Fruit fly (Drosophila melanogaster): ENCODE measurements around the gene CG2926.
A peak's percentile ranks its signal among the peaks of the same experiment; 100 is the strongest.

The CG2926 gene

DNA sequence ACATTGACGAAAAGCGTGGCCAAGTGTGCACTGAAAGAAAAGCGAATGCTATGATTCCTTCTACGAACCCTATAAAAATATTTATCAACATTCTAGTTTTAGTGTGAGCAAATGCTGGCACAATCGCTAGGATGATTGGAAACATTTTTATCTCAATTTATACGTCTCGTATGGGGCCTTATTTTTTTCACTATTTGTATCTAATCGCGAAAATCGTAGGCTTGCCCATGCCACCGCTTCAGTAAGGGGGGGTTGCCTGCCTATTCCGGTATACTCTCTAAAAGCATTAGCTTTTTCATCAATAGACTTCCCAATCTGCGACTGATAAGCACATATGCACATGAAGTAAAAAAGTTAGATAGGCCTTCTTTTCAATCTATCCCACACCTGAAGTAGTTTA is 22.6 kb downstream of the CG2926 start (continued):
- TF ChIP-seq Sox102F (GFP tag; optimal IDR thresholded peaks at IDR 0.05) (no peak), kay (GFP tag; optimal IDR thresholded peaks at IDR 0.05) (peak; percentile 39), CG9727 (GFP tag; optimal IDR thresholded peaks at IDR 0.05) (peak; percentile 77), croc (GFP tag; conservative IDR thresholded peaks at IDR 0.05) (peak; percentile 56; the same call in 2 of the 3 replicates), Ets65A (GFP tag) (peak; percentile 95), CG10565 (GFP tag; optimal IDR thresholded peaks at IDR 0.05) (no peak), row (GFP tag; IDR thresholded peaks at IDR 0.05) (peak; percentile 92), CG34422 (GFP tag; IDR thresholded peaks at IDR 0.05) (peak; percentile 90), Nf-YB (GFP tag; optimal IDR thresholded peaks at IDR 0.05) (peak; percentile 25), h (optimal IDR thresholded peaks at IDR 0.05) (no peak), PHDP (tag; optimal IDR thresholded peaks at IDR 0.05) (peak; percentile 76), CG3726 (GFP tag; IDR thresholded peaks at IDR 0.05) (peak; percentile 72; the same call in 1 of the 3 replicates), cad (GFP tag; optimal IDR thresholded peaks at IDR 0.05) (no peak), lola (GFP tag; optimal IDR thresholded peaks at IDR 0.05) (no peak), CG18011 (GFP tag; optimal IDR thresholded peaks at IDR 0.05) (peak; percentile 61), MBD-R2 (GFP tag; IDR thresholded peaks at IDR 0.05) (peak; percentile 66), onecut (GFP tag; IDR thresholded peaks at IDR 0.05) (peak; percentile 54), CG9437 (GFP tag; optimal IDR thresholded peaks at IDR 0.05) (peak; percentile 69), fd64A (GFP tag; optimal IDR thresholded peaks at IDR 0.05) (peak; percentile 51), CG11560 (tag; IDR thresholded peaks at IDR 0.05) (peak; percentile 55; the same call in 1 of the 3 replicates), HmgD (GFP tag; optimal IDR thresholded peaks at IDR 0.05) (no peak), CG6791 (GFP tag; IDR thresholded peaks at IDR 0.05; ENCODE audit: partially characterized antibody) (no peak), Hand (GFP tag; optimal IDR thresholded peaks at IDR 0.05) (peak; percentile 55), CG4730 (GFP tag; IDR thresholded peaks at IDR 0.05) (peak; percentile 80), Camta (GFP tag; optimal IDR thresholded peaks at IDR 0.05) (peak; percentile 77), CG31224 (GFP tag; IDR thresholded peaks at IDR 0.05) (peak; percentile 72), CG13775 (GFP tag; optimal IDR thresholded peaks at IDR 0.05) (peak; percentile 71), CG32767 (GFP tag; IDR thresholded peaks at IDR 0.05) (peak; percentile 67; the same call in 1 of the 2 replicates), CG12219 (GFP tag; optimal IDR thresholded peaks at IDR 0.05) (peak; percentile 80), CG31388 (GFP tag; optimal IDR thresholded peaks at IDR 0.05) (peak; percentile 40), NC2α (GFP tag; optimal IDR thresholded peaks at IDR 0.05) (peak; percentile 34), tll (GFP tag; optimal IDR thresholded peaks at IDR 0.05) (no peak), fd102C (GFP tag; optimal IDR thresholded peaks at IDR 0.05) (no peak), trh (GFP tag; optimal IDR thresholded peaks at IDR 0.05) (peak; percentile 39), CG17361 (GFP tag; IDR thresholded peaks at IDR 0.05) (peak; percentile 79), CG13624 (GFP tag; optimal IDR thresholded peaks at IDR 0.05) (peak; percentile 58), Ravus (GFP tag; IDR thresholded peaks at IDR 0.05) (peak; percentile 30; the same call in 1 of the 2 replicates), abd-A (tag; optimal IDR thresholded peaks at IDR 0.05) (no peak), usp (GFP tag; optimal IDR thresholded peaks at IDR 0.05) (no peak), prd (optimal IDR thresholded peaks at IDR 0.05) (no peak), prd (GFP tag; IDR thresholded peaks at IDR 0.05) (peak; percentile 90), sqz (GFP tag; optimal IDR thresholded peaks at IDR 0.05) (no peak), unpg (GFP tag; optimal IDR thresholded peaks at IDR 0.05) (peak; percentile 82), bcd (GFP tag; optimal IDR thresholded peaks at IDR 0.05) (peak; percentile 80), CG6272 (GFP tag; IDR thresholded peaks at IDR 0.05) (peak; percentile 84), BtbVII (GFP tag; optimal IDR thresholded peaks at IDR 0.05) (peak; percentile 62), CG12104 (GFP tag; optimal IDR thresholded peaks at IDR 0.05) (peak; percentile 24), Antp (GFP tag; optimal IDR thresholded peaks at IDR 0.05) (peak; percentile 70), Hmx (GFP tag; optimal IDR thresholded peaks at IDR 0.05) (no peak), klu (GFP tag; IDR thresholded peaks at IDR 0.05) (peak; percentile 45; the same call in 1 of the 2 replicates), BEAF-32 (GFP tag; optimal IDR thresholded peaks at IDR 0.05) (no peak)
